Worm (Caenorhabditis elegans) whole organism, L1 larva: Measurements from ENCODE around the gene fbxc-17.
"Not testable (repeated sequence)": the region's sequence is repeated elsewhere in the genome, so short reads cannot be mapped to it uniquely, and the experiment has no call there.

Experiments used
- ama-1 ChIP-seq: fragments of 150-350 bp; optimal IDR thresholded peaks from 2 replicates; lab custom pipeline; 2014
- blmp-1 ChIP-seq: fragments of 150-350 bp; optimal IDR thresholded peaks from 2 replicates; lab custom pipeline; 2014; ENCODE audit warnings: missing biosample characterization, missing genetic modification characterization
- ceh-82 ChIP-seq, 3 experiments: fragments of 150-350 bp in 1 of 3; sonication (generic microtip) in 2 of 3; optimal IDR thresholded peaks; 2 replicates each; lab custom pipeline; 2014 to 2017; ENCODE audit warnings: missing biosample characterization in 3 of 3, missing genetic modification characterization in 3 of 3
- fos-1 ChIP-seq: fragments of 150-350 bp; optimal IDR thresholded peaks from 2 replicates; lab custom pipeline; 2014; ENCODE audit warnings: missing biosample characterization, missing genetic modification characterization
- lin-13 ChIP-seq: fragments of 150-350 bp; optimal IDR thresholded peaks from 2 replicates; lab custom pipeline; 2014; ENCODE audit warnings: missing biosample characterization, missing genetic modification reagents, missing genetic modification characterization
- sup-37 ChIP-seq: fragments of 200-800 bp; sonication (Bioruptor generic); optimal IDR thresholded peaks from 2 replicates; lab custom pipeline; 2018; ENCODE audit warnings: mild to moderate bottlenecking, missing genetic modification characterization, missing compliant biosample characterization
- unc-62 ChIP-seq: fragments of 150-350 bp; optimal IDR thresholded peaks from 2 replicates; lab custom pipeline; 2014; ENCODE audit warnings: missing biosample characterization, missing genetic modification reagents, missing genetic modification characterization
- ztf-4 ChIP-seq: fragments of 150-350 bp; optimal IDR thresholded peaks from 2 replicates; lab custom pipeline; 2014; ENCODE audit warnings: missing biosample characterization, missing genetic modification characterization

DNA sequence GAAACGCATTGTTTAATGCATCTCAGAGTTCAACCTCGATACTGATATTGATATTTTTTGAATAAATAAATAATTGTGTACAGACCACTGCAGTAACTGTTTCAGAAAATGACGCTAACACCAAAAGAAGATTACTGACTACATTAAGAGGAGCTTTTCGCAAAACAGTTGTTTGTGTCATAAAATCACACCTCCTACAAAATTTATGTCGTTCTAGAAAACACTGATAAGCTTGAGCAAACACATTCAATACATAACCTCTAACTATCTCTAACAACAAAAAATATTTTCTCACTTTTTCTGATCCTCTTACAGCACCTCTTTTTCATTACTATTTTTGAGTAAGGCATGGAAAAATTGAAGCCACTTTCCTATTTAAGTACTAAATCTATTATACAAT is 24.4 kb downstream of the fbxc-17 start, which contains the start of gene fbxc-7:
- TF ChIP-seq ztf-4; ama-1 (lab: Kevin White, UChicago); ceh-82 (tag; optimal IDR thresholded peaks at IDR 0.05; lab: Kevin White, UChicago); unc-62; blmp-1 (tag; lab: Kevin White, UChicago); fos-1 (tag; lab: Kevin White, UChicago); sup-37 (GFP tag; lab: Kevin White, UChicago); lin-13: not testable (repeated sequence)
